Worm (Caenorhabditis elegans) whole organism, L2 larva: ENCODE results near the gene syp-2.

Experiments used
- C34F6.9 ChIP-seq: fragments of 150-350 bp; optimal IDR thresholded peaks from 2 replicates; lab custom pipeline; 2014; ENCODE audit warnings: missing biosample characterization, missing genetic modification characterization
- aly-2 ChIP-seq: fragments of 150-350 bp; optimal IDR thresholded peaks from 2 replicates; lab custom pipeline; 2014; ENCODE audit warnings: missing biosample characterization, missing genetic modification characterization
- ceh-16 ChIP-seq: fragments of 150-350 bp; optimal IDR thresholded peaks from 2 replicates; lab custom pipeline; 2014; ENCODE audit warnings: missing biosample characterization, missing genetic modification characterization
- egl-27 ChIP-seq: sonication (generic microtip); optimal IDR thresholded peaks from 3 replicates; lab custom pipeline; 2017; ENCODE audit warnings: missing biosample characterization, missing genetic modification reagents, missing genetic modification characterization
- lin-13 ChIP-seq: fragments of 150-350 bp; optimal IDR thresholded peaks from 2 replicates; lab custom pipeline; 2014; ENCODE audit warnings: missing biosample characterization, missing genetic modification reagents, missing genetic modification characterization
- lsy-2 ChIP-seq, 2 experiments: fragments of 150-350 bp in 1 of 2; sonication (generic microtip) in 1 of 2; optimal IDR thresholded peaks; 2 replicates each; lab custom pipeline; 2014 to 2017; ENCODE audit warnings: missing biosample characterization in 2 of 2, missing genetic modification characterization in 2 of 2
- nhr-11 ChIP-seq: fragments of 150-350 bp; optimal IDR thresholded peaks from 2 replicates; lab custom pipeline; 2014; ENCODE audit warnings: missing biosample characterization, missing genetic modification characterization
- nhr-237 ChIP-seq: fragments of 150-350 bp; optimal IDR thresholded peaks from 2 replicates; lab custom pipeline; 2014; ENCODE audit warnings: missing biosample characterization, missing genetic modification characterization
- sma-9 ChIP-seq, 2 experiments: fragments of 150-350 bp in 1 of 2; sonication (generic microtip) in 1 of 2; optimal IDR thresholded peaks; 2 replicates each; lab custom pipeline; 2014 to 2016; ENCODE audit warnings: missing genetic modification characterization in 2 of 2, mild to moderate bottlenecking in 1 of 2, missing biosample characterization in 1 of 2, missing compliant biosample characterization in 1 of 2, missing genetic modification reagents in 1 of 2, moderate library complexity in 1 of 2
- unc-39 ChIP-seq: fragments of 150-350 bp; optimal IDR thresholded peaks from 2 replicates; lab custom pipeline; 2014; ENCODE audit warnings: missing biosample characterization, missing genetic modification characterization
- unc-62 ChIP-seq: fragments of 150-350 bp; optimal IDR thresholded peaks from 2 replicates; lab custom pipeline; 2014; ENCODE audit warnings: missing biosample characterization, missing genetic modification reagents, missing genetic modification characterization
- ztf-11 ChIP-seq: sonication (generic microtip); optimal IDR thresholded peaks from 2 replicates; lab custom pipeline; 2017; ENCODE audit warnings: missing biosample characterization, missing genetic modification characterization

DNA sequence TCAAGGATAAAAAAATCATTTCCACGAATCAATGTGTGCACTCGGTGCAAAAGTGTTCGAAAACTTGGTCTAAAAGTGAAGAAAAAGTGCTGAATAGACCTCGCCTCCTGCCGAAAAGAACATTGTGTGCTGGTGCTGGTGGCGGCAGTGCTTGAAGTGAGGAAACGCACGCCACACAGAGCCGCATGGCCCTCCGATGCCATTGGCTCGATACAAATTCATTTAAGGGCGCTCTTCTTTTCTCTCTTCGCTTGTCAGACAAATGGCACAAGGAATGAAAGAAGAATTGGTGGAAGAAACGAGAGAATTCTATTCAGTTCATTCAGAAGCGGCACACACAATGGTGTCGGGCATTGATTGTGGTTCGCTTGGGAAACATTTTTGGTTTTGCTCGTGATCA lies 46.0 kb downstream of the syp-2 start:
- no peak for TF ChIP-seq ztf-11
- no peak for TF ChIP-seq unc-62 (GFP tag; lab: Kevin White, UChicago)
- no peak for TF ChIP-seq sma-9 (GFP tag; optimal IDR thresholded peaks at IDR 0.05; lab: Kevin White, UChicago)
- TF ChIP-seq sma-9 (tag; optimal IDR thresholded peaks at IDR 0.05; lab: Kevin White, UChicago), result no peak
- TF ChIP-seq egl-27 (tag; lab: Kevin White, UChicago), result no peak
- no peak for TF ChIP-seq nhr-11 (tag; lab: Kevin White, UChicago)
- no peak for TF ChIP-seq ceh-16
- TF ChIP-seq aly-2 (tag; lab: Kevin White, UChicago), result no peak
- TF ChIP-seq C34F6.9 (tag; lab: Kevin White, UChicago), result no peak
- no peak for TF ChIP-seq nhr-237 (tag; lab: Kevin White, UChicago)
- TF ChIP-seq unc-39 (tag; lab: Kevin White, UChicago), result no peak
- no peak for TF ChIP-seq lsy-2 (tag; optimal IDR thresholded peaks at IDR 0.05; lab: Kevin White, UChicago)
- TF ChIP-seq lin-13 (GFP tag; lab: Kevin White, UChicago), result no peak
